Fruit fly (Drosophila melanogaster) whole organism, larva: ENCODE results near the gene AP-1sigma.

Source experiments
- noc ChIP-seq: fragments of 200-800 bp; sonication (Bioruptor generic); optimal IDR thresholded peaks from 3 replicates; lab custom pipeline; 2019; ENCODE audit warnings: missing biosample characterization, mild to moderate bottlenecking, missing genetic modification characterization, moderate library complexity

AP-1sigma gene

DNA sequence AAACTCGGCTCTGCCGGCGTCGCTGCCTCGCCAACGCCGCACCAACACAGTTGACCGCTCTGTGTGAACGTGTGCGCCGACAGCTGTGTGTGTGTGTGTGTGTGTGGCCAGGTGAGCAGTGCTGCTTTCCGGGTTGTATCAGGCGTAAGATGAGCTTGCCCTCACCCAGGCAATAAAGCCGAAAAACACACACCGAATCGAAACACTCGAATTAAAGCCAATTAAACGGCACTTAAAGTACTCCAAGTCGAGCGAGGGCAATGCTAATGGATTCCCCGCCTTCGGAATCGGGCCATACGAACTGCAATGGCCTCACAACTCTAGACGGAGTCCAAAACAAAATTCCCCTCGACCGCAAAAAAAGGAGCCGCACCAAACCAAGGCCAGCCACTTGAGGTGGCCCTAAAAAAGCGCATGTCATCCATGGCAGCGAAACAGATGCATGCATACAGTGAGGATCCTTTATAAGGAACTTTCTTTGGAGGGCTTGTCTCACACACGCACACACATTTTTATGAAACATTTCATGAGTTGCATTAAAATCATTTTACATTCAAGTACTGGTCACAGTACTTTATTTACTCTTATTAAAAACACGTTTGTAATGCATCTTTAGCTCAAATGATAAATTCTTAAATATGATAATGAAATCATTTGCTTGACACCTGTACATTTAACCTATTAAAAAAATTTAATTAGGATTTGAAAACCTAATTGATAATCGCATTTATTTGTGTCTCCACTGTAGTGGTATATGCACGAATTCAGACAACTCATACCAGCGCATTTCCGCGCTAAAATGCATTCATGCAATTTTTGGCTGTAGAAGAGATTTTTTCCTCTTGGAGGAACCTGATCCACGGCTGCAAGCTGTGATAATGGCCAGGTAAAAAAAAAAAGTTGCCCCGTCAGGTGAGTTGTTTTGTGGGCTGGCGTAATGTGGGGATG lies 9.7 kb upstream of the AP-1sigma start:
- TF ChIP-seq noc (tag; lab: Kevin White, UChicago), result no peak

DNA sequence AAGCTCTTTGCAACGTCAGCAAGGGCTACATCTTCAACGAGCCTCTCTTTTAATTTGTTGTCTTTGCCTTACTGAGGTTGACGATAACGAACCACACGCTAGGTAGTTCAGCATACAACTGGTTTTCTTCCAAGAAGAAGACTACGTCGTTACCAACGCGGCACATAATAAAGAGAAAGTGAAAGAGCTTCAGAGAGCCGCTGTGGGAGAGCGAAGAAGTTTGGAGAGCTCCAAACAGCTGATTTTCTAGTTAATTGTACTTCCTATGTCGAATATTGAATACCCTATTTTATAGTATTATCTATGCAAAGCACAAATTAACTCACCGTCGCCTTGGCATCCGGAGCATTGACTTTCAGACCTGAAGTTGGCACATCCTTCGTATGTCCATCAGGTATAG lies 3.1 kb upstream of the AP-1sigma start:
- no peak for TF ChIP-seq noc (tag; lab: Kevin White, UChicago)

DNA sequence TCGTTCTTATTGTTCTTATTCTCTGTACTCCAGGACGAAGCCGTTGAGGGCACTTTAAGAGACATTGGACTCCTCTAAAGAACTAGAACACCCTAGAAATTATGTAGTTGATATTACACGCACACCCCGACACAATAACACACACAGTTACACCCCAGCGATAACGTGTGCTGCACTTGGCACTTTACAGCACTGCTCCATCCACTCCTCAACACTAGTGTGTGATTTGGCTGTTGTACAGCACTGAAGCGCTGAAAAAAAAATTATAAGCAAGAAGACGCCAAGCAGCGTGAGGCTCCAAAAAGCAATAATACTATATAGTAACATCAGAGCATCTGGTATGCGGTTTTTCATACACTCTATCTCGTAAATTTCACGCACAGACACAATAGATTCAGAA lies 2.4 kb downstream of the AP-1sigma start:
- no peak for TF ChIP-seq noc (tag; lab: Kevin White, UChicago)

DNA sequence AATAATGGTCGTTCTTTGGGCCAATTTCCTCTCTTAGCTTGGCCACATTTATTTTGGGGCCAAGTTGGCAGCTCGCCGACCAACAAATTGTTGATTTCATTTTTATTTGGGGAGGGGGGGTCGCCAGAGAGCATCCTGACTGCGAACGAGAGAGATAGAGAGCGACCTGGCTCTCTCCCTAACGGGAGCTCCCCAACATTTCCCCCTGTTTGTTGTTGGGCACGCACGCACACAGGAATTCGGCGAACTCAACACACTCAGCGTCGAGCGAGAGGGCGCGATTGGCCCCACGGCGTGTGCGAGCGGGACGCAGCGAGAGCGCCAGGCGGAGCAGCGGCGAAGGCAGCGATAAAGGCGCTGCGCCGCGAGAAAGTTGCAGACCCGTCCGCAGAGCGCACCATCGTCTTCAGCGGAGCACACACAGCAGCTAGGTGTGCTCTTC lies 4.4 kb downstream of the AP-1sigma start, which contains the start of gene CG31140:
TSS of gene CG31140 (plus strand) at position 400 of the 442 bp plus-strand sequence.
- no peak for TF ChIP-seq noc (tag; lab: Kevin White, UChicago)

DNA sequence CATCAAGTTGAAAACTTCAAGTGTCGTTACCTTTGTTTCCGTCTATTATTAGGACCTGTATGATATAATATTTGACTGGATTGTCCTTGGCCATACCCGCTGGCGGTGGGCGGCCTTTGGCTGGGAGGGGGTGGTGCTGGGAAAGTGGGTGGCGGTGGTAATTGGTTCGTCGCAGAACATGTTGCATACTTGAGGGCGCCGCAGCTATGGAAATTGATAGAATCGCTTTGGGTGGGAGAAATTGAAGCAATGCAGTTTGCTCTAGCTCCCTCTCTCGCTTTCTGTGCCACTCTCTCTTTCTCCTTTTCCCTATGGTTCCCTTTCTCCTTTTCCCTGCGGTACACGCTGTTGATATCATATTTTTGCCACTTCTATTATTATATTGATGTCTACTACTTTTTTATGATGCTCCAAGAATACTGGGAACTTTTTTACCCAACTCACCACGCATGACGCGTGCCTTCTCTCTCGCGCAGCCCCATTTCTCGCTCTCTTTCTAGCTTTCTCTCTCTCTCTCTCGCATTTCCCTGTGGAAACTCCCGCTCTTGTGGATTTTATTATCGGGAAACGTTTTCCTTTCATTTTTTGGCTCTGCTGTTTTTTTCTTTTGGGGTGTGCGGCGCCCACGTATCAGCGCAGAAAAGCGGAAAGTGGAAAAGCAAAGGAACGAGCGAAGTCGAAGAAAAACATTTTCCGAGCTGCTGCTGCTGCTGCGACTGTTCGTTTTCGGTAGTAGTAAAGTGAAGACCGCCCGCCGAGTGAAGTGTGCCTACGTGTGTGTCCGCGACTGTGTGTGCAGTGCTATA lies 6.7 kb downstream of the AP-1sigma start:
- no peak for TF ChIP-seq noc (tag; lab: Kevin White, UChicago)

DNA sequence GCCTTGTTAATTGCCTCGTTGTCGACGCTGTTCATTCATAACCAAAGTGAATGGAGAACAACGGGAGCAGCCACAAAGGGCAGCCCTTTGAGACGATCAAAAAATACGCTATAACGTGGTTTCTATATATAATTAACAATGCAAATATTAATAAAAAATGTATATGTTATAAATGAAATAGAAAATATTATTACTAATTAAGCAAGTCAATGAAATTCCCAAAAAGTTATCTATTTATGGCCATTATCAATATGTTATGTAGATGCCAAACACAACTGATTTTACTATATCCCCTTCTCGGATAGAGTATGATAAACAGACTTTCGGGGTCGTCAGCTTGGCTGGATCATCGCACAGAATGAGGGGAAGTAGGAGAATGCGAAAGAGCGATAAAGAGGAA lies 11.0 kb downstream of the AP-1sigma start:
- TF ChIP-seq noc (tag; lab: Kevin White, UChicago), result no peak

DNA sequence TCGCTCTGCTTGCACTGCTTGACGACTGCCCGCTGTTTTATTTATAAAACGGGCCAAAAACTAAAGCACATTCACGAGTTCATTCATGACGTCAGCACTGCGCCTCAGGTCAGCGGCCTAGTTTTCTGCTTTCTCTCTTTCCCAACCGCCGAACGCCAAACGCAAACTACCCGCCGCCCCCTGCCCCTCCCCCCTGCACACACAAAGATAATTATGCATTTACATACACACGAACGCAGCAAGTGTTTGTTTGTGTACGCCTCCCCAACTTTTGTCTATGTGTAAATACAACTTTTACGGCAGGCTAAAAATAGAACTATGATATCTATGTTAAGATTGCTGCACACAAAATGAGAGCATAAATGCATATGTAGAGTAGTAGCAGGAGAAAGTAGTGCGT lies 12.8 kb downstream of the AP-1sigma start:
- TF ChIP-seq noc (tag; lab: Kevin White, UChicago), result no peak

DNA sequence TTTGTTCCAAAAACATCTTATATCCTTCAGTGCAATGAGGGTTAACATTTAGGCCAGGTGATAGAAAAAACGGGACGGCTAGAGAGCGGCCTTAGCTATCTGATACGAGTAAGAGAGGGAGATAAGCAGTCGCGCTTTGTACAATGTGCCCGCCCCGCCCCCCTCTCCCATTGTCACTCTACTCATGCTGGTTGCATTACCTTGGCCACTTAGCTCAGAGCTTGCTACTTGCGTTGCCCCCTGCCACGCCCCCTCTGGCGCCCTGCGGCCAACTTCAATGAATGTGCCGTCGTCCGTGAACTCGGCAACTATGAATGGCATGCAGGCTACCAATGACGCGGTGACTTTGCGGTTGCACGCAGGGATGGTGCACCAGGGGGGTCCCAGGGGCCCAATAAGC lies 13.3 kb downstream of the AP-1sigma start:
- no peak for TF ChIP-seq noc (tag; lab: Kevin White, UChicago)

DNA sequence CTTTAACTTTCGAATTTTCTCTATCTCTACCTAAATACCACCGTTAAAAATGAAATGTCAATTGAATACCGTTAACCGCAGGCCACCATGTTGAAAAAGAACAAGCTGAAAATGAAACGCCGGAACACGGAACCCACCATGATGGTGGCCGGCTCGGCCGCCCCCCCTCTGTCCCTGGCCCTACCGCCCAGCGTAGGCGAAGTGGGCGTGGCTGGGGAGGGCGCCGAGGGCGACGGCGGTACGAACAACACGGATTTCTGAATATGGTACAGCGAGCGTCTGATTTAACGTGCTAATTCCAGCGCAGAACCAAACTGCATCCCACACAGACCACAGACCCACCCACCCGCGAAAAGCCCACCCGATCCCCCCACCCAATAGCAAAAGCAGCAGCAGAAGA lies 23.2 kb downstream of the AP-1sigma start:
- no peak for TF ChIP-seq noc (tag; lab: Kevin White, UChicago)

DNA sequence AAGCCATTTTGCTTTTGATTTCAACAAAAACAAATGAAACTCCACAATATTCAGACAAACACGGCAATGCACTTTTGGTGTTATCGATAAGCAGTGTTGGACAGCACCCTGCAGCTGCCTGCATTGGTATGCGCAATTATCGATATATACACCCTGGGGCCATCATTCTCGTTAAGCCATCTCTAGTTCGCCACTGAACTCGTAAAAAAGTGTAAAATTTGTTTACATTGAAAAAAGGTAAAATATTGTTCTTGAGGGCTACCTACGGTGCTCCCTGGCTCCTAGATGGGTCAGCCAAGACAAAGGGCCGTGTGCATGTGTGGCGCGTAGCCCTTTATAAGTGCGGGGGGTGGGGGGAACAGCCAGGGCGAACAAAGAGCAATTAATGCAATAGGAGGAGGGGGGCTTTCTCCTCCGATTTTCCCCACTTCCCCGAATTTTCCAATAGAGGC lies 28.1 kb downstream of the AP-1sigma start, which contains the start of the genes CG13603 and CG5902:
TSS of gene CG13603 (minus strand) at position 91 of the 452 bp plus-strand sequence.
TSS of gene CG5902 (plus strand) at position 164 of the 452 bp plus-strand sequence.
- no peak for TF ChIP-seq noc (tag; lab: Kevin White, UChicago)

DNA sequence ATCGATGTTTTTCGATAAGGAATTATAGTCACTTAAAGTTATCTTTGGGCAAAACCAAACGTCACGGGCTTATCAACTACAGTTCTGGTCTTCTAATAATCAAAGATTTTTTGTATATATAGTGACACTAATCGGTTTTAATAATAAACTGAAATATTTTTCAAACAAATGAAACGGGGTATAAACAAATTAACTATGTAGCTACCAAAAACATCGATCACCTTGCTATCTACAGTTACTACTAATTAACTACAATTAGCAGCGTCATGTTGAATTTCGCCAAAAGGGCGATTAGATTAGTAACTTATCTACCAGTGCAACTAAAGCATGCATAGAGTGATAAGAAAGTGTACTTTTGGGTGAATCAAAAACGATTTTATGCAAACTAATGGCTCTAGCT lies 32.9 kb downstream of the AP-1sigma start:
- no peak for TF ChIP-seq noc (tag; lab: Kevin White, UChicago)

DNA sequence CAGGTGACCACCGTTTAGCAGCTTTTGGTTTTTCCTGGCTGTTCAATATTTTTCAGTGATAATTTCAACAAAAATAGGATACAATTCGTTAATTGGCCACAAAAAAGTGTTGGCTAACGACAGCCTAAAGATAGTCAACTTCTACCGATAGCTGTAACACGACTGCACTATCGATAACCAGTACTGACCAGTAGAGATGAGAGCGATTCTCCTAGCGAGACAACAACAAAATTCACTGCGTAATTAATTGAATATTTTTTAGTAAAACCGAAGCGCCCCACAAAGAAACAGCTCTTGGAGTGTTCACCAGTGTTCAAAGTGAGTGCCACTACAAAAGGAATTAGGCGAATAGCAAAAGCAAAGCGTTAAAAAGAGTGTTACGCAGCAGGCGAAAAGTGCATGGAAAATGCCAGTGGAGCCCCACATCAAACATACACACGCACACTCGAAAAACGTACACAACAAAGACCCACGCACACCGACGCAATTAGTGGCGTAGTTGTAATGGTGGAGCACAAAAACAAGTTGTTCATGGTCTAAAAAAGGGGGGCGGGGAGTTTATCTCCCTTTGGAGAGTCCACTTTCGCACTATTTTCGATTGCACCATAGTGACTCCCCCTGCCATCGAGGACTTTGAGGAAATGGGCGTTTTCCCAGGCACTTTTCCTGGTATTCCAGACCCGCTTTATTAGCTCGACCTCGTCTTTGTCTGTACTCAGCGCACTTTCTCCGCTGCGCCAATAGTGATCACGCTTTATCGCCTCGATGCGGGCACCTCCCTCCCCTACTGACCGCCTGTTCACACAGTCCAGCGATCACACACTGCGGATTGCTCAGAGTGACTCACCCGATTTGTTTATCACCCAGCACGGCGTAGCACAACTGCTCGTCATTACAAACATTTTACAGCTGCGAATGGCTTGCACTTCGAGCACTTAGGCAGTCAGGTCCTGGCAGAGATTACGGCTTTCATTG lies 34.7 kb downstream of the AP-1sigma start, which contains the start of the genes Epp and Rab7:
TSS of gene Epp (minus strand) at position 94 of the 975 bp plus-strand sequence.
TSS of gene Rab7 (plus strand) at position 186 of the 975 bp plus-strand sequence.
- TF ChIP-seq noc (tag; lab: Kevin White, UChicago), result peak; percentile 20

DNA sequence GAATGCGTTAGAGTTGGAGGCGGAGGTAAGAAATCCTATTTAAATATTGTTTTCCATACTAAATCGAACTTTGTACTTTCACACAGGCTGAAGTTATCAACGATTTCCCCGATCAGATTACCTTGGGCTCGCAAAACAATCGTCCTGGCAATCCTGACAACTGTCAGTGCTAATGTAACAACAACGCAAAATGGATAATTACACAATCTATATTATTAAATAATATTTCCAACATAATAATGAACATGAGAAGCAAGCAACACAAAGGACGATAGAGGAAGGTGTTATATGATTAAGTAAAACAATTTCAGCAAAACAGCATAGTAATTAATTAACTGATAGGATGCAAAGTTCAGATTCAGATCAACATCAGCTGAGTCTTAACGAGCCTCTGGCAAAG lies 36.1 kb downstream of the AP-1sigma start:
- no peak for TF ChIP-seq noc (tag; lab: Kevin White, UChicago)

DNA sequence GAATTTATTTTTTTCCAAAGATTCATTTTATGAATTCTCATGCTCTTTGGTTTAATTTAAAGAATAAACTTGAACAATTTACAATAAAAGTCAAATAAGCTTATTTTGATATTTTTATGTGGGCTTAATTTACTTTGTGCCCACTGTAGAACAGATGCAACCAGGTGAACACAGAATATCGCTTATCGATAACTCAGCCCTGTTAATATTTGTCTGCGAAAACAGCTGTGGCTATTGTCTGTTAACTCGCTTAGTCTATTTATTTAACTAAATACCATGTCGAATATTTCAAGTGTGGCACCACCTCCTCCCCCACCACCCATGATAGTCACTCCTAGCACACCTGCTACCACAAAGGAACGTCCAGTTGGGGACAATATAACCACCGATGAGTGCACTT lies 37.0 kb downstream of the AP-1sigma start, which contains the start of gene CG33108:
TSS of gene CG33108 (plus strand) at position 200 of the 400 bp plus-strand sequence.
- TF ChIP-seq noc (tag; lab: Kevin White, UChicago), result no peak
